Fruit fly (Drosophila melanogaster): ENCODE results near the gene salt.

salt gene

dm6 chr3R:31771790-31772576 lies 17.5 kb upstream of the salt start, which contains the start of the genes betaGlu and sip3 (continued):
- TF ChIP-seq Nf-YC (tag; optimal IDR thresholded peaks at IDR 0.05) (peak; percentile 40), ham (GFP tag; IDR thresholded peaks at IDR 0.05) (no peak), CG6854 (GFP tag; optimal IDR thresholded peaks at IDR 0.05) (no peak), ro (GFP tag; IDR thresholded peaks at IDR 0.05) (no peak), CG6813 (GFP tag; optimal IDR thresholded peaks at IDR 0.05) (no peak), CG9215 (GFP tag; IDR thresholded peaks at IDR 0.05) (no peak), CG10431 (GFP tag; optimal IDR thresholded peaks at IDR 0.05) (no peak), CG6272 (GFP tag; IDR thresholded peaks at IDR 0.05) (no peak), CG14014 (GFP tag; IDR thresholded peaks at IDR 0.05) (no peak), HmgD (GFP tag; optimal IDR thresholded peaks at IDR 0.05) (no peak), gsb-n (tag; optimal IDR thresholded peaks at IDR 0.05) (no peak), CG5180 (GFP tag; optimal IDR thresholded peaks at IDR 0.05) (no peak), bowl (GFP tag; IDR thresholded peaks at IDR 0.05) (no peak), hkb (optimal IDR thresholded peaks at IDR 0.05) (no peak), hkb (GFP tag; IDR thresholded peaks at IDR 0.05) (no peak), CG1233 (GFP tag; optimal IDR thresholded peaks at IDR 0.05) (no peak), gcm (GFP tag; optimal IDR thresholded peaks at IDR 0.05) (no peak), so (GFP tag; IDR thresholded peaks at IDR 0.05) (no peak), Usf (GFP tag; optimal IDR thresholded peaks at IDR 0.05) (no peak), pum (GFP tag; optimal IDR thresholded peaks at IDR 0.05) (no peak), Hr78 (GFP tag; optimal IDR thresholded peaks at IDR 0.05) (no peak), emc (GFP tag; optimal IDR thresholded peaks at IDR 0.05) (no peak), psq (GFP tag; optimal IDR thresholded peaks at IDR 0.05) (no peak), D (optimal IDR thresholded peaks at IDR 0.05) (no peak), D (GFP tag; optimal IDR thresholded peaks at IDR 0.05) (no peak), pfk (GFP tag; optimal IDR thresholded peaks at IDR 0.05) (no peak), CG15073 (GFP tag; optimal IDR thresholded peaks at IDR 0.05) (no peak), NC2β (GFP tag; optimal IDR thresholded peaks at IDR 0.05) (no peak), sisA (GFP tag; IDR thresholded peaks at IDR 0.05) (no peak), Med (GFP tag) (peak; percentile 83), abd-A (tag; optimal IDR thresholded peaks at IDR 0.05) (no peak), wor (GFP tag; IDR thresholded peaks at IDR 0.05) (no peak), CG17912 (GFP tag; optimal IDR thresholded peaks at IDR 0.05) (no peak), CG3847 (GFP tag; IDR thresholded peaks at IDR 0.05) (no peak), Drgx (GFP tag; IDR thresholded peaks at IDR 0.05) (no peak), CG34422 (GFP tag; IDR thresholded peaks at IDR 0.05) (no peak), Optix (GFP tag; IDR thresholded peaks at IDR 0.05) (no peak), fd102C (GFP tag; optimal IDR thresholded peaks at IDR 0.05) (no peak), PHDP (tag; optimal IDR thresholded peaks at IDR 0.05) (peak; percentile 3), ems (GFP tag; optimal IDR thresholded peaks at IDR 0.05) (no peak), CG3995 (GFP tag; optimal IDR thresholded peaks at IDR 0.05) (peak; percentile 87), sd (tag; optimal IDR thresholded peaks at IDR 0.05) (no peak), ac (GFP tag; optimal IDR thresholded peaks at IDR 0.05) (no peak), CG2678 (tag; optimal IDR thresholded peaks at IDR 0.05) (no peak), CG12155 (GFP tag; optimal IDR thresholded peaks at IDR 0.05) (peak; percentile 13), CG6654 (GFP tag; optimal IDR thresholded peaks at IDR 0.05) (no peak), z (GFP tag; IDR thresholded peaks at IDR 0.05) (no peak), tx (GFP tag; optimal IDR thresholded peaks at IDR 0.05) (no peak), fd64A (GFP tag; optimal IDR thresholded peaks at IDR 0.05) (no peak), esg (GFP tag; conservative IDR thresholded peaks at IDR 0.05) (no peak), BtbVII (GFP tag; optimal IDR thresholded peaks at IDR 0.05) (no peak), zfh2 (GFP tag; optimal IDR thresholded peaks at IDR 0.05) (no peak)

All from whole organism, embryonic.